Fruit fly (Drosophila melanogaster) whole organism, embryonic: ENCODE measurements around the gene fwe.
A peak's percentile ranks its signal among the peaks of the same experiment; 100 is the strongest.

Experiments
- Atf-2 ChIP-seq: fragments of 200-800 bp; sonication (Bioruptor generic); optimal IDR thresholded peaks from 2 replicates; lab custom pipeline; 2016; ENCODE audit warnings: missing biosample characterization, missing genetic modification characterization
- C15 ChIP-seq: fragments of 200-800 bp; sonication (Bioruptor generic); IDR thresholded peaks from 3 replicates; pipeline ENCODE4 v1.3.6; 2022; ENCODE audit warnings: missing biosample characterization, missing genetic modification characterization
- CG10431 ChIP-seq: fragments of 200-800 bp; sonication (Bioruptor generic); optimal IDR thresholded peaks from 3 replicates; lab custom pipeline; 2018; ENCODE audit warnings: missing biosample characterization, mild to moderate bottlenecking, missing genetic modification characterization
- CG10543 ChIP-seq: fragments of 200-800 bp; sonication (Bioruptor generic); optimal IDR thresholded peaks from 3 replicates; lab custom pipeline; 2017; ENCODE audit warnings: missing biosample characterization, mild to moderate bottlenecking, missing genetic modification characterization, moderate library complexity
- CG11398 ChIP-seq: fragments of 200-800 bp; sonication (Bioruptor generic); optimal IDR thresholded peaks from 2 replicates; lab custom pipeline; 2016; ENCODE audit warnings: missing biosample characterization, missing genetic modification characterization
- CG12942 ChIP-seq: fragments of 200-800 bp; sonication (Bioruptor generic); optimal IDR thresholded peaks from 3 replicates; lab custom pipeline; 2016; ENCODE audit warnings: missing biosample characterization, missing genetic modification characterization
- CG13424 ChIP-seq: fragments of 200-800 bp; sonication (Bioruptor generic); optimal IDR thresholded peaks from 2 replicates; lab custom pipeline; 2019; ENCODE audit warnings: missing biosample characterization, mild to moderate bottlenecking, missing genetic modification characterization, moderate library complexity
- CG14667 ChIP-seq: fragments of 200-800 bp; sonication (Bioruptor generic); IDR thresholded peaks from 2 replicates; pipeline ENCODE4 v1.3.6; 2022; ENCODE audit warnings: missing biosample characterization, missing genetic modification characterization
- CG15514 ChIP-seq: fragments of 200-800 bp; sonication (Bioruptor generic); optimal IDR thresholded peaks from 3 replicates; lab custom pipeline; 2017; ENCODE audit warnings: missing biosample characterization, missing genetic modification characterization, mild to moderate bottlenecking, moderate library complexity, missing genetic modification reagents
- CG1603 ChIP-seq: fragments of 200-800 bp; sonication (Bioruptor generic); optimal IDR thresholded peaks from 2 replicates; lab custom pipeline; 2019; ENCODE audit warnings: missing biosample characterization, mild to moderate bottlenecking, missing genetic modification characterization, moderate library complexity
- CG17568 ChIP-seq: fragments of 200-800 bp; sonication (Bioruptor generic); optimal IDR thresholded peaks from 2 replicates; lab custom pipeline; 2018; ENCODE audit warnings: missing biosample characterization, mild to moderate bottlenecking, missing genetic modification characterization, moderate library complexity
- CG2120 ChIP-seq: fragments of 200-800 bp; sonication (Bioruptor generic); optimal IDR thresholded peaks from 3 replicates; lab custom pipeline; 2016; ENCODE audit warnings: missing biosample characterization, missing genetic modification characterization
- CG2129 ChIP-seq: fragments of 200-800 bp; sonication (Bioruptor generic); IDR thresholded peaks from 2 replicates; pipeline ENCODE4 v1.3.6; 2022; ENCODE audit warnings: missing biosample characterization, missing genetic modification characterization; ENCODE audit not compliant: partially characterized antibody
- CG3847 ChIP-seq: fragments of 200-800 bp; sonication (Bioruptor generic); IDR thresholded peaks from 2 replicates; pipeline ENCODE4 v1.3.6; 2022; ENCODE audit warnings: missing biosample characterization, missing genetic modification characterization
- CG5180 ChIP-seq: fragments of 200-800 bp; sonication (Bioruptor generic); optimal IDR thresholded peaks from 3 replicates; lab custom pipeline; 2017; ENCODE audit warnings: missing biosample characterization, missing genetic modification characterization, mild to moderate bottlenecking, moderate library complexity, missing genetic modification reagents
- CG5245 ChIP-seq: fragments of 200-800 bp; sonication (Bioruptor generic); optimal IDR thresholded peaks from 3 replicates; lab custom pipeline; 2016; ENCODE audit warnings: missing biosample characterization, missing genetic modification characterization
- CG8924 ChIP-seq: fragments of 200-800 bp; optimal IDR thresholded peaks from 3 replicates; lab custom pipeline; 2019; ENCODE audit warnings: missing biosample characterization, mild to moderate bottlenecking, missing genetic modification characterization, moderate library complexity
- CG8944 ChIP-seq: fragments of 200-800 bp; sonication (Bioruptor generic); optimal IDR thresholded peaks from 3 replicates; lab custom pipeline; 2016; ENCODE audit warnings: missing biosample characterization, missing genetic modification characterization
- CG9797 ChIP-seq: fragments of 200-800 bp; sonication (Bioruptor generic); optimal IDR thresholded peaks from 3 replicates; lab custom pipeline; 2018; ENCODE audit warnings: missing biosample characterization, mild to moderate bottlenecking, missing genetic modification characterization
- CG9932 ChIP-seq: fragments of 200-800 bp; sonication (Bioruptor generic); IDR thresholded peaks from 2 replicates; pipeline ENCODE4 v1.3.6; 2022; ENCODE audit warnings: missing biosample characterization, missing genetic modification characterization
- CoRest ChIP-seq: fragments of 200-800 bp; sonication (Bioruptor generic); optimal IDR thresholded peaks from 3 replicates; lab custom pipeline; 2018; ENCODE audit warnings: missing biosample characterization, mild to moderate bottlenecking, missing genetic modification characterization, moderate library complexity
- D19B ChIP-seq: fragments of 200-800 bp; sonication (Bioruptor generic); optimal IDR thresholded peaks from 2 replicates; lab custom pipeline; 2017; ENCODE audit warnings: missing biosample characterization, mild to moderate bottlenecking, missing genetic modification characterization
- Dek ChIP-seq: fragments of 200-800 bp; sonication (Bioruptor generic); optimal IDR thresholded peaks from 3 replicates; lab custom pipeline; 2019; ENCODE audit warnings: missing biosample characterization, mild to moderate bottlenecking, missing genetic modification characterization, moderate library complexity
- Dfd ChIP-seq, 2 experiments: fragments of >200 bp; optimal IDR thresholded peaks; 2 replicates each; lab custom pipeline; 2017; ENCODE audit warnings: missing biosample characterization in 2 of 2, missing genetic modification characterization in 2 of 2
- Ets65A ChIP-seq: fragments of 200-800 bp; sonication (Bioruptor generic); peaks from one replicate; lab custom pipeline; 2016; ENCODE audit warnings: missing biosample characterization, missing genetic modification characterization
- H15 ChIP-seq: fragments of 200-800 bp; sonication (Bioruptor generic); IDR thresholded peaks from 3 replicates; pipeline ENCODE4 v1.3.6; 2022; ENCODE audit warnings: missing biosample characterization, missing genetic modification characterization
- H2.0 ChIP-seq: fragments of 200-800 bp; sonication (Bioruptor generic); IDR thresholded peaks from 2 replicates; pipeline ENCODE4 v1.3.6; 2022; ENCODE audit warnings: missing biosample characterization, missing genetic modification characterization
- Hr3 ChIP-seq: fragments of 200-800 bp; sonication (Bioruptor generic); optimal IDR thresholded peaks from 3 replicates; lab custom pipeline; 2016; ENCODE audit warnings: missing biosample characterization, missing genetic modification characterization
- Neu2 ChIP-seq: fragments of 200-800 bp; sonication (Bioruptor generic); optimal IDR thresholded peaks from 3 replicates; lab custom pipeline; 2016; ENCODE audit warnings: missing biosample characterization, missing genetic modification characterization, borderline replicate concordance
- Sox100B ChIP-seq: fragments of 200-800 bp; sonication (Bioruptor generic); optimal IDR thresholded peaks from 3 replicates; lab custom pipeline; 2018; ENCODE audit warnings: missing biosample characterization, mild to moderate bottlenecking, missing genetic modification characterization
- Sox102F ChIP-seq: fragments of 200-800 bp; sonication (Bioruptor generic); optimal IDR thresholded peaks from 2 replicates; lab custom pipeline; 2018; ENCODE audit warnings: missing biosample characterization, mild to moderate bottlenecking, missing genetic modification characterization, moderate library complexity
- Xbp1 ChIP-seq: fragments of 200-800 bp; sonication (Bioruptor generic); optimal IDR thresholded peaks from 3 replicates; lab custom pipeline; 2016; ENCODE audit warnings: missing biosample characterization, mild to moderate bottlenecking, missing genetic modification characterization
- cas ChIP-seq: fragments of 200-800 bp; sonication (Bioruptor generic); IDR thresholded peaks from 2 replicates; pipeline ENCODE4 v1.3.6; 2022; ENCODE audit warnings: missing biosample characterization, missing genetic modification characterization
- da ChIP-seq: fragments of 200-800 bp; sonication (Bioruptor generic); optimal IDR thresholded peaks from 2 replicates; lab custom pipeline; 2016; ENCODE audit warnings: missing biosample characterization, missing genetic modification characterization
- danr ChIP-seq: fragments of 200-800 bp; sonication (Bioruptor generic); IDR thresholded peaks from 2 replicates; pipeline ENCODE4 v1.3.6; 2022; ENCODE audit warnings: missing biosample characterization, missing genetic modification characterization
- dpn ChIP-seq, 2 experiments: fragments of 200-800 bp; sonication (Bioruptor generic); optimal IDR thresholded peaks; 3 replicates each; lab custom pipeline; 2016; ENCODE audit warnings: missing biosample characterization in 2 of 2, missing genetic modification characterization in 2 of 2
- dysf ChIP-seq: fragments of 200-800 bp; sonication (Bioruptor generic); IDR thresholded peaks from 3 replicates; pipeline ENCODE4 v1.3.6; 2022; ENCODE audit warnings: missing biosample characterization, missing genetic modification characterization
- emc ChIP-seq: fragments of 200-800 bp; sonication (Bioruptor generic); optimal IDR thresholded peaks from 2 replicates; lab custom pipeline; 2016; ENCODE audit warnings: missing biosample characterization, missing genetic modification characterization
- exex ChIP-seq: fragments of 200-800 bp; sonication (Bioruptor generic); optimal IDR thresholded peaks from 4 replicates; lab custom pipeline; 2018; ENCODE audit warnings: missing biosample characterization, mild to moderate bottlenecking, missing genetic modification characterization, moderate library complexity
- gsb-n ChIP-seq: fragments of 200-800 bp; sonication (Bioruptor generic); optimal IDR thresholded peaks from 3 replicates; lab custom pipeline; 2018; ENCODE audit warnings: missing biosample characterization, mild to moderate bottlenecking, missing genetic modification characterization
- hbn ChIP-seq: fragments of 200-800 bp; sonication (Bioruptor generic); IDR thresholded peaks from 2 replicates; pipeline ENCODE4 v1.3.6; 2022; ENCODE audit warnings: missing biosample characterization, missing genetic modification characterization; ENCODE audit not compliant: partially characterized antibody
- insv ChIP-seq, 2 experiments: fragments of 200-800 bp; sonication (Bioruptor generic); optimal IDR thresholded peaks; 3 replicates each; lab custom pipeline; 2016 to 2018; ENCODE audit warnings: missing biosample characterization in 2 of 2, missing genetic modification characterization in 2 of 2
- mam ChIP-seq: fragments of 200-800 bp; sonication (Bioruptor generic); optimal IDR thresholded peaks from 3 replicates; lab custom pipeline; 2016; ENCODE audit warnings: missing biosample characterization, missing genetic modification characterization
- mld ChIP-seq: fragments of 200-800 bp; sonication (Bioruptor generic); IDR thresholded peaks from 3 replicates; pipeline ENCODE4 v1.3.6; 2022; ENCODE audit warnings: missing biosample characterization, missing genetic modification characterization; ENCODE audit not compliant: partially characterized antibody
- nom ChIP-seq: fragments of 200-800 bp; sonication (Bioruptor generic); optimal IDR thresholded peaks from 2 replicates; lab custom pipeline; 2017; ENCODE audit warnings: missing biosample characterization, missing genetic modification characterization, mild to moderate bottlenecking, moderate library complexity, missing genetic modification reagents
- pnt ChIP-seq: fragments of 200-800 bp; sonication (Bioruptor generic); optimal IDR thresholded peaks from 3 replicates; lab custom pipeline; 2016; ENCODE audit warnings: missing biosample characterization, missing genetic modification characterization
- slp2 ChIP-seq: fragments of 200-800 bp; sonication (Bioruptor generic); optimal IDR thresholded peaks from 2 replicates; lab custom pipeline; 2016; ENCODE audit warnings: missing biosample characterization, missing genetic modification characterization
- so ChIP-seq: fragments of 200-800 bp; sonication (Bioruptor generic); IDR thresholded peaks from 3 replicates; pipeline ENCODE4 v1.3.6; 2022; ENCODE audit warnings: missing biosample characterization, missing genetic modification characterization
- wdn ChIP-seq: fragments of 200-800 bp; sonication (Bioruptor generic); IDR thresholded peaks from 2 replicates; pipeline ENCODE4 v1.3.6; 2022; ENCODE audit warnings: missing biosample characterization, missing genetic modification characterization

fwe gene

DNA sequence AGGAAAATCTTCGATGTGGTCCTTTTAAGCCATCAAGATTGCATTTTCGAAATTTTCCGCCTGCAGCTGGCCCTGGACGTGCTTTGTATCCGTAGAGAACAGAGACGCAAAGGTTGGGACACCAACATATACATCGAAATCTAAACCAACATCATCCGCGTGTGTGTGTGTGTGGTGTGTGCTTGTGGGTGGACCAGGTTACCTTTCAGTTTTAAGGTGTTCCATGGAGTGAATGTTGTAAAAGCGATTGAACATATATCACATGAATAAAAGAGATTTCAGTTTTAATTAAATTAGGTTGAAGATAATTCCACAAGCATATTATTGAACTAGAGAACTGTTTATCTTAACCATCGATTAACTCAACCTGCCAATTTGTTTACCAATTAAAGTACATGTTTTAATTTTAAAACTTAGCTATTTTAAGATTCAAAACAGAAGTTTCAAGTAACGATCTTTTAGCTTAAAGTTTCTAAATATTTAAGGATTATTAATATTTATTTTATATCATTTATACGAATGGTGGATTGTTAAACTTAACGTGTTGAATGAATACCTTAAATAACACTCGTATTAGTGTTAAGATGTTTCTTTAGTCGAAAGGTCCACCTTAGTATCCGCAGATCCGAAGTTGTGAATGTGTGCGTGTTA lies 10.9 kb upstream of the fwe start (continued):
- TF ChIP-seq CG13424 (tag; lab: Kevin White, UChicago) = peak; percentile 89
- peak; percentile 98 for TF ChIP-seq nom
- peak in 1 of 2 experiments; percentile 67 for TF ChIP-seq insv (GFP tag; optimal IDR thresholded peaks at IDR 0.05; lab: Kevin White, UChicago)
- TF ChIP-seq Sox102F = no peak
- TF ChIP-seq mam = peak; percentile 65
- TF ChIP-seq CG17568 (GFP tag; lab: Kevin White, UChicago) = peak; percentile 61
- 0 out of 2 replicates have a peak, but pooled peaks have one; percentile 24 for TF ChIP-seq danr (GFP tag; lab: Robert Waterston, UW)
- TF ChIP-seq H15 (GFP tag; lab: Robert Waterston, UW) = 0 out of 3 replicates have a peak, but pooled peaks have one; percentile 25
- TF ChIP-seq CG2120 = peak; percentile 89
- TF ChIP-seq CG15514 (GFP tag; lab: Kevin White, UChicago) = peak; percentile 62
- TF ChIP-seq cas (GFP tag; lab: Robert Waterston, UW) = no peak
- TF ChIP-seq Sox100B = peak; percentile 92
- peak; percentile 91 for TF ChIP-seq CG10543 (GFP tag; lab: Kevin White, UChicago)
- TF ChIP-seq Atf-2 (GFP tag; lab: Kevin White, UChicago) = no peak
- TF ChIP-seq H2.0 (GFP tag; lab: Robert Waterston, UW) = peak; percentile 69
- TF ChIP-seq dpn (GFP tag; optimal IDR thresholded peaks at IDR 0.05; lab: Kevin White, UChicago) = peak; percentile 35 to 65
- TF ChIP-seq CG12942 (GFP tag; lab: Kevin White, UChicago) = peak; percentile 30
- TF ChIP-seq Xbp1 = peak; percentile 66
- TF ChIP-seq wdn (GFP tag; lab: Robert Waterston, UW) = 0 out of 2 replicates have a peak, but pooled peaks have one; percentile 3
- peak; percentile 68 for TF ChIP-seq CG10431 (GFP tag; lab: Kevin White, UChicago)
- TF ChIP-seq hbn (GFP tag; lab: Robert Waterston, UW) = peak; percentile 8; the same call in 1 of the 2 replicates
- TF ChIP-seq Ets65A (GFP tag; lab: Kevin White, UChicago) = peak; percentile 80
- TF ChIP-seq CG8924 (tag; lab: Kevin White, UChicago) = peak; percentile 89
- TF ChIP-seq Dek (tag; lab: Kevin White, UChicago) = peak; percentile 76
- TF ChIP-seq gsb-n (tag; lab: Kevin White, UChicago) = peak; percentile 24
- peak; percentile 35 for TF ChIP-seq CG5245 (GFP tag; lab: Kevin White, UChicago)
- no peak for TF ChIP-seq CG9797 (GFP tag; lab: Kevin White, UChicago)
- no peak for TF ChIP-seq C15 (GFP tag; lab: Robert Waterston, UW)
- peak; percentile 62 for TF ChIP-seq Hr3 (GFP tag; lab: Kevin White, UChicago)
- peak; percentile 81 for TF ChIP-seq CG5180 (GFP tag; lab: Kevin White, UChicago)
- TF ChIP-seq mld = no peak
- TF ChIP-seq Dfd (GFP tag; optimal IDR thresholded peaks at IDR 0.05; lab: Kevin White, UChicago) = no peak
- TF ChIP-seq CG1603 (tag; lab: Kevin White, UChicago) = peak; percentile 53
- peak; percentile 73 for TF ChIP-seq Neu2 (GFP tag; lab: Kevin White, UChicago)
- 0 out of 2 replicates have a peak, but pooled peaks have one; percentile 18 for TF ChIP-seq CG14667 (GFP tag; lab: Robert Waterston, UW)
- TF ChIP-seq so (GFP tag; lab: Robert Waterston, UW) = peak; percentile 29; the same call in 2 of the 3 replicates
- TF ChIP-seq dysf (GFP tag; lab: Robert Waterston, UW) = peak; percentile 69; the same call in 1 of the 3 replicates
- TF ChIP-seq CG9932 (GFP tag; lab: Robert Waterston, UW) = no peak; the same call in none of the 2 replicates
- TF ChIP-seq D19B (GFP tag; lab: Kevin White, UChicago) = peak; percentile 75
- TF ChIP-seq exex (tag; lab: Kevin White, UChicago) = peak; percentile 55
- no peak; the same call in 1 of the 2 replicates for TF ChIP-seq CG2129 (GFP tag; lab: Robert Waterston, UW)
- TF ChIP-seq CoRest = peak; percentile 90
- TF ChIP-seq emc (GFP tag; lab: Kevin White, UChicago) = peak; percentile 27
- peak; percentile 43 for TF ChIP-seq CG3847 (GFP tag; lab: Robert Waterston, UW)
- TF ChIP-seq CG8944 (GFP tag; lab: Kevin White, UChicago) = peak; percentile 50
- peak; percentile 22 for TF ChIP-seq slp2
- peak; percentile 29 for TF ChIP-seq CG11398 (GFP tag; lab: Kevin White, UChicago)
- TF ChIP-seq da = no peak
- no peak for TF ChIP-seq pnt
